Worm (Caenorhabditis elegans) whole organism, late embryonic: ENCODE data around the gene T16A1.10.

Source experiments
- C08G9.2 ChIP-seq: sonication (generic microtip); optimal IDR thresholded peaks from 2 replicates; lab custom pipeline; 2016; ENCODE audit warnings: mild to moderate bottlenecking, missing genetic modification characterization, moderate library complexity, missing compliant biosample characterization
- C38D4.7 ChIP-seq: fragments of 200-800 bp; sonication (Bioruptor generic); optimal IDR thresholded peaks from 2 replicates; lab custom pipeline; 2018; ENCODE audit warnings: mild to moderate bottlenecking, missing genetic modification characterization, moderate library complexity, missing compliant biosample characterization
- F13H6.1 ChIP-seq: sonication (generic microtip); optimal IDR thresholded peaks from 2 replicates; lab custom pipeline; 2016; ENCODE audit warnings: missing genetic modification characterization, missing compliant biosample characterization
- Y22D7AL.16 ChIP-seq: sonication (generic microtip); optimal IDR thresholded peaks from 2 replicates; lab custom pipeline; 2016; ENCODE audit warnings: missing genetic modification characterization, missing compliant biosample characterization
- ama-1 ChIP-seq: fragments of 150-350 bp; optimal IDR thresholded peaks from 2 replicates; lab custom pipeline; 2014
- ceh-19 ChIP-seq: fragments of 200-800 bp; sonication (Bioruptor generic); optimal IDR thresholded peaks from 2 replicates; lab custom pipeline; 2018; ENCODE audit warnings: mild to moderate bottlenecking, missing genetic modification characterization, missing compliant biosample characterization
- ceh-2 ChIP-seq: sonication (generic microtip); optimal IDR thresholded peaks from 2 replicates; lab custom pipeline; 2016; ENCODE audit warnings: missing genotype, missing genetic modification characterization, missing compliant biosample characterization
- ceh-22 ChIP-seq: sonication (generic microtip); optimal IDR thresholded peaks from 2 replicates; lab custom pipeline; 2017; ENCODE audit warnings: missing biosample characterization, missing genetic modification characterization
- ceh-30 ChIP-seq: fragments of 150-350 bp; optimal IDR thresholded peaks from 2 replicates; lab custom pipeline; 2014; ENCODE audit warnings: missing biosample characterization, missing genetic modification characterization
- ceh-31 ChIP-seq: sonication (generic microtip); optimal IDR thresholded peaks from 2 replicates; lab custom pipeline; 2016; ENCODE audit warnings: missing genetic modification characterization, missing compliant biosample characterization
- ceh-45 ChIP-seq: fragments of 200-800 bp; sonication (Bioruptor generic); IDR thresholded peaks from 2 replicates; pipeline ENCODE4 v1.3.6; 2022; ENCODE audit warnings: missing genetic modification reagents, missing genetic modification characterization, missing compliant biosample characterization
- ceh-48 ChIP-seq: sonication (generic microtip); optimal IDR thresholded peaks from 2 replicates; lab custom pipeline; 2016; ENCODE audit warnings: missing genetic modification characterization, inconsistent platforms, missing compliant biosample characterization
- dmd-4 ChIP-seq: sonication (generic microtip); optimal IDR thresholded peaks from 2 replicates; lab custom pipeline; 2016; ENCODE audit warnings: borderline replicate concordance, missing genetic modification characterization, missing compliant biosample characterization
- dve-1 ChIP-seq: sonication (generic microtip); optimal IDR thresholded peaks from 2 replicates; lab custom pipeline; 2017; ENCODE audit warnings: antibody characterized with exemption, mild to moderate bottlenecking, missing genetic modification characterization, missing compliant biosample characterization
- elt-2 ChIP-seq: sonication (generic microtip); optimal IDR thresholded peaks from 2 replicates; lab custom pipeline; 2016; ENCODE audit warnings: missing genetic modification reagents, missing genetic modification characterization, missing compliant biosample characterization
- elt-4 ChIP-seq: sonication (generic microtip); optimal IDR thresholded peaks from 2 replicates; lab custom pipeline; 2016; ENCODE audit warnings: missing genetic modification characterization, missing compliant biosample characterization
- ets-4 ChIP-seq: sonication (generic microtip); optimal IDR thresholded peaks from 2 replicates; lab custom pipeline; 2016; ENCODE audit warnings: missing genetic modification characterization, missing compliant biosample characterization
- eyg-1 ChIP-seq: sonication (generic microtip); optimal IDR thresholded peaks from 2 replicates; lab custom pipeline; 2016; ENCODE audit warnings: missing genotype, missing genetic modification characterization, missing compliant biosample characterization
- fkh-10 ChIP-seq: fragments of 150-350 bp; optimal IDR thresholded peaks from 2 replicates; lab custom pipeline; 2014; ENCODE audit warnings: missing biosample characterization, missing genetic modification reagents, missing genetic modification characterization
- gmeb-2 ChIP-seq: sonication (generic microtip); optimal IDR thresholded peaks from 2 replicates; lab custom pipeline; 2016; ENCODE audit warnings: missing genetic modification characterization, inconsistent platforms, missing compliant biosample characterization
- hlh-13 ChIP-seq: fragments of 200-800 bp; sonication (Bioruptor generic); optimal IDR thresholded peaks from 2 replicates; lab custom pipeline; 2018; ENCODE audit warnings: mild to moderate bottlenecking, missing genetic modification characterization, missing compliant biosample characterization
- hlh-30 ChIP-seq: sonication (generic microtip); optimal IDR thresholded peaks from 2 replicates; lab custom pipeline; 2017; ENCODE audit warnings: antibody characterized with exemption, missing genetic modification characterization, missing compliant biosample characterization; ENCODE audit not compliant: insufficient read depth
- hlh-6 ChIP-seq: sonication (generic microtip); optimal IDR thresholded peaks from 2 replicates; lab custom pipeline; 2016; ENCODE audit warnings: missing genotype, missing genetic modification characterization, missing compliant biosample characterization
- madf-2 ChIP-seq: sonication (generic microtip); optimal IDR thresholded peaks from 2 replicates; lab custom pipeline; 2017; ENCODE audit warnings: missing genetic modification characterization, missing compliant biosample characterization
- mec-3 ChIP-seq: sonication (generic microtip); optimal IDR thresholded peaks from 2 replicates; lab custom pipeline; 2016; ENCODE audit warnings: borderline replicate concordance, missing genetic modification characterization, missing compliant biosample characterization
- nfya-1 ChIP-seq: sonication (generic microtip); optimal IDR thresholded peaks from 2 replicates; lab custom pipeline; 2017; ENCODE audit warnings: missing genetic modification characterization, mild to moderate bottlenecking, missing compliant biosample characterization, antibody characterized with exemption, moderate library complexity
- nhr-11 ChIP-seq: fragments of 150-350 bp; optimal IDR thresholded peaks from 2 replicates; lab custom pipeline; 2014; ENCODE audit warnings: missing biosample characterization, missing genetic modification characterization
- nhr-232 ChIP-seq: sonication (generic microtip); optimal IDR thresholded peaks from 2 replicates; lab custom pipeline; 2016; ENCODE audit warnings: missing genetic modification characterization, missing compliant biosample characterization
- odd-2 ChIP-seq: sonication (generic microtip); optimal IDR thresholded peaks from 2 replicates; lab custom pipeline; 2017; ENCODE audit warnings: antibody characterized with exemption, mild to moderate bottlenecking, missing genetic modification characterization, missing compliant biosample characterization
- pag-3 ChIP-seq: sonication (generic microtip); optimal IDR thresholded peaks from 2 replicates; lab custom pipeline; 2016; ENCODE audit warnings: missing compliant biosample characterization, missing genetic modification characterization, borderline replicate concordance
- pat-9 ChIP-seq: fragments of 200-800 bp; sonication (Bioruptor generic); optimal IDR thresholded peaks from 2 replicates; lab custom pipeline; 2018; ENCODE audit warnings: mild to moderate bottlenecking, missing genetic modification characterization, moderate library complexity, missing compliant biosample characterization
- pha-4 ChIP-seq: fragments of 150-350 bp; optimal IDR thresholded peaks from 2 replicates; lab custom pipeline; 2018; ENCODE audit warnings: missing biosample characterization, missing genetic modification reagents, missing genetic modification characterization
- pros-1 ChIP-seq: fragments of 150-350 bp; optimal IDR thresholded peaks from 2 replicates; lab custom pipeline; 2014; ENCODE audit warnings: missing biosample characterization, missing genetic modification reagents, missing genetic modification characterization
- ref-2 ChIP-seq: sonication (generic microtip); optimal IDR thresholded peaks from 2 replicates; lab custom pipeline; 2016; ENCODE audit warnings: missing genetic modification characterization, missing compliant biosample characterization
- sdc-2 ChIP-seq: sonication (generic microtip); optimal IDR thresholded peaks from 2 replicates; lab custom pipeline; 2016; ENCODE audit warnings: missing genotype, missing genetic modification characterization, missing compliant biosample characterization
- sox-2 ChIP-seq: fragments of 200-800 bp; sonication (Bioruptor generic); IDR thresholded peaks from 2 replicates; pipeline ENCODE4 v1.3.6; 2022; ENCODE audit warnings: missing genetic modification reagents, missing genetic modification characterization, missing compliant biosample characterization
- syd-9 ChIP-seq: sonication (generic microtip); optimal IDR thresholded peaks from 2 replicates; lab custom pipeline; 2016; ENCODE audit warnings: mild to moderate bottlenecking, missing genetic modification characterization, moderate library complexity, missing compliant biosample characterization
- tbx-7 ChIP-seq: sonication (generic microtip); optimal IDR thresholded peaks from 2 replicates; lab custom pipeline; 2016; ENCODE audit warnings: missing genotype, missing genetic modification characterization, missing compliant biosample characterization
- unc-3 ChIP-seq, 2 experiments: fragments of 200-800 bp in 1 of 2; sonication (Bioruptor generic) in 1 of 2; sonication (generic microtip) in 1 of 2; conservative IDR thresholded peaks in 1 of 2; optimal IDR thresholded peaks in 1 of 2; 2 replicates each; pipeline versions ENCODE4 v1.3.6 to Lab custom; 2016 to 2022; ENCODE audit warnings: missing compliant biosample characterization in 2 of 2, missing genetic modification characterization in 2 of 2, missing genetic modification reagents in 1 of 2
- unc-42 ChIP-seq: sonication (generic microtip); optimal IDR thresholded peaks from 2 replicates; lab custom pipeline; 2016; ENCODE audit warnings: missing genotype, missing genetic modification characterization, missing compliant biosample characterization
- ztf-16 ChIP-seq: sonication (generic microtip); optimal IDR thresholded peaks from 2 replicates; lab custom pipeline; 2017; ENCODE audit warnings: missing genetic modification characterization, missing compliant biosample characterization

T16A1.10 gene

DNA sequence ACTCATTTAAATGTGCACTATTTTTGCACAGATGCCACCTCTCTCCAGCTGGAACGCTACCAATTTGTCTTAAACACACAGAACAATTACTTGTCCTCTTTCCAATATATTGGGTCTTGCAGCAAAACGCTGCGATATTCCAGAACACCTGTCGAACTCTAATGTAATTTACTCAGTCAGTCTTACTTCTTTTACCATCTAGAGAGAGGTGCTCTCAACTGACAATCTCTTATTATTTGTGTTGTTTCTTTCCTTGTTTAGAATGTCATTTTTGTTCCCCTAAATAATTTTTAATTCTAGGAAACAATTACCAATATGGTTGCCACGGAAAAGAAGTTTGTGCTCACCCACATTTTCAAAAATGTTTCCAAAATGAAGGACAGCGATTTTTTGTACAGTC is 38.9 kb upstream of the T16A1.10 start, which contains the start of gene sdz-28:
Gene sdz-28 (plus strand): TSS at position 301 of the 400 bp plus-strand sequence.
- TF ChIP-seq ceh-22 (tag; lab: Kevin White, UChicago) (no peak), gmeb-2 (tag; lab: Kevin White, UChicago) (no peak), elt-4 (tag; lab: Kevin White, UChicago) (no peak), pha-4 (tag; lab: Kevin White, UChicago) (no peak), ceh-31 (tag; lab: Kevin White, UChicago) (no peak), dve-1 (tag; lab: Kevin White, UChicago) (no peak), madf-2 (no peak), sdc-2 (tag; lab: Kevin White, UChicago) (no peak), unc-3 (GFP tag; conservative IDR thresholded peaks at IDR 0.05; lab: Robert Waterston, UW) (no peak), unc-3 (tag; optimal IDR thresholded peaks at IDR 0.05; lab: Kevin White, UChicago) (no peak), C38D4.7 (no peak), tbx-7 (tag; lab: Kevin White, UChicago) (no peak), C08G9.2 (no peak), nhr-11 (tag; lab: Kevin White, UChicago) (no peak), odd-2 (tag; lab: Kevin White, UChicago) (no peak), ets-4 (tag; lab: Kevin White, UChicago) (no peak), pag-3 (tag; lab: Kevin White, UChicago) (no peak), fkh-10 (no peak)

- TF ChIP-seq sox-2 (GFP tag; lab: Robert Waterston, UW) = no peak
- TF ChIP-seq, all 69 proteins: peak for 0
Observed at ce11 chrII:2122762-2123161, 30.9 kb upstream of the T16A1.10 start.

DNA sequence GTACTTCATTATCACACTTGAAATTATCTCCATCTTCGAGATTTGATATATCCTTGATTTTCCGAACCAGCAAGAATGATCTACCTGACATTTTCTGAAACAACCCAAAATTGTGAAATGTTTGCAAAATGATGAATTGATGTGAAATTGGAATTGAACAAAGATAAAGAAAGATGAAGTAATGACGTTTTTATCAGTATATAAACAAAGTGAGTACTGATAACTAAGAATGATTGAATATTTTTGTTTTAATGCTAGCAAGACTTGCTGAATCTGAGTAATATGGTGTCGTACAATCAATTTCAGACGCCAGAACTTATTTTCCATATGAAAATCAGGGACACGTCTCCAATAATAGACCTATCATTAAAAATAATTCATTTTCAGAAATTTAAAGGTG is 30.2 kb upstream of the T16A1.10 start, which contains the start of gene math-37:
Gene math-37 (minus strand): TSS at position 101 of the 400 bp plus-strand sequence.
- TF ChIP-seq ceh-48 (no peak), ceh-31 (tag; lab: Kevin White, UChicago) (no peak), eyg-1 (tag; lab: Kevin White, UChicago) (no peak), Y22D7AL.16 (tag; lab: Kevin White, UChicago) (no peak), syd-9 (tag; lab: Kevin White, UChicago) (no peak), unc-3 (GFP tag; conservative IDR thresholded peaks at IDR 0.05; lab: Robert Waterston, UW) (no peak), unc-3 (tag; optimal IDR thresholded peaks at IDR 0.05; lab: Kevin White, UChicago) (no peak), C08G9.2 (no peak), ref-2 (tag; lab: Kevin White, UChicago) (no peak), F13H6.1 (tag; lab: Kevin White, UChicago) (no peak), pat-9 (tag; lab: Kevin White, UChicago) (no peak), dmd-4 (tag; lab: Kevin White, UChicago) (no peak), unc-42 (no peak), ama-1 (lab: Kevin White, UChicago) (no peak), nhr-232 (tag; lab: Kevin White, UChicago) (no peak), nfya-1 (tag; lab: Kevin White, UChicago) (no peak), ceh-45 (GFP tag; lab: Robert Waterston, UW) (no peak), fkh-10 (no peak)

ce11 chrII:2116794-2117193 is 24.9 kb upstream of the T16A1.10 start, which contains the start of gene srh-195:
Gene srh-195 (minus strand): TSS chrII:2116894.
- no peak for TF ChIP-seq tbx-7 (tag; lab: Kevin White, UChicago)

DNA sequence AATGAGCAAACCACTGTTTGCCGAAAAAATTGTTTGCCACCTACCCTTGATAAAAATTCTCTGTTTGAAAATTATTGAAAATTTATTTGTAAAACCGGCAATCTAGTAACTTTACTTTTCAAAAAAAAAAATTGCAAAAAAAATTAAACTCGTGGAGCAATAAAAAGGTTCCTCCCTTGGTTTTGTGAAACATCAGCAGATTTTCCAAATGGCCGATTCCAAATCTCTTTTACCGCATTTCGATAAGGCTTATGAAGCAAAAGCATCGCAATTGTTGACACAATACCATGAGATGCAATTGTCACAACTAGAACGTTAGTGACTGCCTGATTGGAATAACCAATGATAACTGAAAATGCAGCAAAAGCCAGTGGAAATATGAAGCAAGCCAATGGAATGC is 22.6 kb upstream of the T16A1.10 start:
- TF ChIP-seq ceh-30 (tag; lab: Kevin White, UChicago) = no peak
- TF ChIP-seq ref-2 (tag; lab: Kevin White, UChicago) = no peak
- no peak for TF ChIP-seq ztf-16 (tag; lab: Kevin White, UChicago)
- no peak for TF ChIP-seq hlh-30 (tag; lab: Kevin White, UChicago)
- TF ChIP-seq tbx-7 (tag; lab: Kevin White, UChicago) = no peak
- no peak for TF ChIP-seq unc-42
- TF ChIP-seq syd-9 (tag; lab: Kevin White, UChicago) = no peak
- no peak for TF ChIP-seq pros-1 (tag; lab: Kevin White, UChicago)
- TF ChIP-seq elt-2 (tag; lab: Kevin White, UChicago) = no peak
- no peak for TF ChIP-seq gmeb-2 (tag; lab: Kevin White, UChicago)
- TF ChIP-seq ceh-19 (GFP tag; lab: Kevin White, UChicago) = no peak
- TF ChIP-seq hlh-13 (GFP tag; lab: Kevin White, UChicago) = no peak
- no peak for TF ChIP-seq mec-3 (tag; lab: Kevin White, UChicago)
- TF ChIP-seq pha-4 (tag; lab: Kevin White, UChicago) = no peak
- no peak for TF ChIP-seq ceh-2 (tag; lab: Kevin White, UChicago)
- no peak for TF ChIP-seq hlh-6
- no peak for TF ChIP-seq unc-3 (GFP tag; conservative IDR thresholded peaks at IDR 0.05; lab: Robert Waterston, UW)
- no peak for TF ChIP-seq unc-3 (tag; optimal IDR thresholded peaks at IDR 0.05; lab: Kevin White, UChicago)
- TF ChIP-seq C38D4.7 = no peak
- no peak for TF ChIP-seq F13H6.1 (tag; lab: Kevin White, UChicago)
